In genomic region chr3R:13941390-13941789, dm6 we compare ENCODE assay signal across 4 fruit fly cellular contexts.
TF ChIP-seq lines count a peak whose summit lies in the region.

No protein-coding gene starts in this region.

- TF ChIP-seq CTCF in whole organism, embryonic (GFP tag; optimal IDR thresholded peaks at IDR 0.05; lab: Kevin White, UChicago) = no peak

TF ChIP-seq in whole organism, embryonic, 481 proteins besides CTCF, POLR2A, EP300 and RAD21:
- TF ChIP-seq gem (tag; optimal IDR thresholded peaks at IDR 0.05; lab: Kevin White, UChicago) (peak; percentile 29), lola (GFP tag; optimal IDR thresholded peaks at IDR 0.05; lab: Kevin White, UChicago) (peak in 1 of 3 experiments; percentile 12), CG10979 (tag; optimal IDR thresholded peaks at IDR 0.05; lab: Kevin White, UChicago) (peak; percentile 3), stwl (tag; optimal IDR thresholded peaks at IDR 0.05; lab: Kevin White, UChicago) (no peak), sens (GFP tag; lab: Kevin White, UChicago) (peak; percentile 47), Blimp-1 (GFP tag; optimal IDR thresholded peaks at IDR 0.05; lab: Kevin White, UChicago) (peak; percentile 4), prd (optimal IDR thresholded peaks at IDR 0.05; lab: Kevin White, UChicago) (no peak), prd (GFP tag; IDR thresholded peaks at IDR 0.05; lab: Robert Waterston, UW) (peak; percentile 24; the same call in 1 of the 3 replicates), CG2712 (tag; optimal IDR thresholded peaks at IDR 0.05; lab: Kevin White, UChicago) (peak; percentile 17), nom (GFP tag; optimal IDR thresholded peaks at IDR 0.05; lab: Kevin White, UChicago) (peak; percentile 0), dmrt11E (tag; optimal IDR thresholded peaks at IDR 0.05; lab: Kevin White, UChicago) (peak; percentile 41), dati (GFP tag; IDR thresholded peaks at IDR 0.05; lab: Robert Waterston, UW) (no peak), CG4424 (GFP tag; optimal IDR thresholded peaks at IDR 0.05; lab: Kevin White, UChicago) (peak; percentile 0), lbe (GFP tag; optimal IDR thresholded peaks at IDR 0.05; lab: Kevin White, UChicago) (peak; percentile 18), phol (tag; optimal IDR thresholded peaks at IDR 0.05; lab: Kevin White, UChicago) (peak; percentile 1), CG14710 (tag; optimal IDR thresholded peaks at IDR 0.05; lab: Kevin White, UChicago) (peak; percentile 9), nmo (GFP tag; optimal IDR thresholded peaks at IDR 0.05; lab: Kevin White, UChicago) (no peak), CG10543 (GFP tag; optimal IDR thresholded peaks at IDR 0.05; lab: Kevin White, UChicago) (no peak)

TF ChIP-seq in whole organism, prepupa, 60 proteins besides CTCF, POLR2A, EP300 and RAD21 (continues in another document):
- TF ChIP-seq Sox102F (GFP tag; optimal IDR thresholded peaks at IDR 0.05; lab: Kevin White, UChicago) = peak; percentile 77
- no peak for TF ChIP-seq CG32006 (GFP tag; optimal IDR thresholded peaks at IDR 0.05; lab: Kevin White, UChicago)
- TF ChIP-seq CG6808 (GFP tag; optimal IDR thresholded peaks at IDR 0.05; lab: Kevin White, UChicago) = peak; percentile 66
- peak; percentile 61 for TF ChIP-seq spab (GFP tag; optimal IDR thresholded peaks at IDR 0.05; lab: Kevin White, UChicago)
- TF ChIP-seq dac (GFP tag; optimal IDR thresholded peaks at IDR 0.05; lab: Kevin White, UChicago) = no peak
- peak; percentile 38 for TF ChIP-seq CG6792 (GFP tag; optimal IDR thresholded peaks at IDR 0.05; lab: Kevin White, UChicago)
- TF ChIP-seq CG8632 (GFP tag; optimal IDR thresholded peaks at IDR 0.05; lab: Kevin White, UChicago) = peak; percentile 59
- TF ChIP-seq CG10669 (GFP tag; optimal IDR thresholded peaks at IDR 0.05; lab: Kevin White, UChicago) = peak; percentile 55
- peak; percentile 67 for TF ChIP-seq Met (GFP tag; optimal IDR thresholded peaks at IDR 0.05; lab: Kevin White, UChicago)
- TF ChIP-seq Blimp-1 (GFP tag; optimal IDR thresholded peaks at IDR 0.05; lab: Kevin White, UChicago) = peak; percentile 19
- peak; percentile 56 for TF ChIP-seq acj6 (GFP tag; optimal IDR thresholded peaks at IDR 0.05; lab: Kevin White, UChicago)
- no peak for TF ChIP-seq salr (GFP tag; optimal IDR thresholded peaks at IDR 0.05; lab: Kevin White, UChicago)
- peak; percentile 37 for TF ChIP-seq pdm3 (GFP tag; optimal IDR thresholded peaks at IDR 0.05; lab: Kevin White, UChicago)
- TF ChIP-seq CG16779 (tag; optimal IDR thresholded peaks at IDR 0.05; lab: Kevin White, UChicago) = no peak
- TF ChIP-seq Lpt (GFP tag; optimal IDR thresholded peaks at IDR 0.05; lab: Kevin White, UChicago) = no peak
- peak; percentile 30 for TF ChIP-seq Sox15 (GFP tag; optimal IDR thresholded peaks at IDR 0.05; lab: Kevin White, UChicago)
- TF ChIP-seq CG7368 (GFP tag; optimal IDR thresholded peaks at IDR 0.05; lab: Kevin White, UChicago) = no peak
- peak; percentile 70 for TF ChIP-seq Smox (GFP tag; optimal IDR thresholded peaks at IDR 0.05; lab: Kevin White, UChicago)
- TF ChIP-seq Hr38 (GFP tag; optimal IDR thresholded peaks at IDR 0.05; lab: Kevin White, UChicago) = no peak
- TF ChIP-seq CG11902 (GFP tag; optimal IDR thresholded peaks at IDR 0.05; lab: Kevin White, UChicago) = peak; percentile 29
- TF ChIP-seq lz (GFP tag; optimal IDR thresholded peaks at IDR 0.05; lab: Kevin White, UChicago) = peak; percentile 67
- peak; percentile 36 for TF ChIP-seq Ets21C (GFP tag; optimal IDR thresholded peaks at IDR 0.05; lab: Kevin White, UChicago)
- TF ChIP-seq Eip78C (GFP tag; lab: Kevin White, UChicago) = peak; percentile 89
- TF ChIP-seq CG3919 (GFP tag; optimal IDR thresholded peaks at IDR 0.05; lab: Kevin White, UChicago) = peak; percentile 63
- peak; percentile 34; the same call in 2 of the 3 replicates for TF ChIP-seq CG6163 (GFP tag; IDR thresholded peaks at IDR 0.05; lab: Robert Waterston, UW)
- no peak for TF ChIP-seq eg (GFP tag; IDR thresholded peaks at IDR 0.05; lab: Robert Waterston, UW)

TF ChIP-seq in whole organism, pupa, 21 proteins besides CTCF, POLR2A, EP300 and RAD21:
- peak; percentile 81 for TF ChIP-seq CG8159 (tag; optimal IDR thresholded peaks at IDR 0.05; lab: Kevin White, UChicago)
- TF ChIP-seq CG9948 (tag; optimal IDR thresholded peaks at IDR 0.05; lab: Kevin White, UChicago) = peak; percentile 57
- TF ChIP-seq CG15710 (tag; optimal IDR thresholded peaks at IDR 0.05; lab: Kevin White, UChicago) = peak; percentile 63
- TF ChIP-seq CG14655 (GFP tag; optimal IDR thresholded peaks at IDR 0.05; lab: Kevin White, UChicago) = peak; percentile 37
- TF ChIP-seq Ets98B (GFP tag; IDR thresholded peaks at IDR 0.05; lab: Robert Waterston, UW) = no peak
- no peak for TF ChIP-seq CG13204 (GFP tag; optimal IDR thresholded peaks at IDR 0.05; lab: Kevin White, UChicago)
- no peak for TF ChIP-seq gl (tag; optimal IDR thresholded peaks at IDR 0.05; lab: Kevin White, UChicago)
- TF ChIP-seq CG34367 (tag; optimal IDR thresholded peaks at IDR 0.05; lab: Kevin White, UChicago) = peak; percentile 28
- peak; percentile 54 for TF ChIP-seq Snoo (tag; optimal IDR thresholded peaks at IDR 0.05; lab: Kevin White, UChicago)
- peak; percentile 26 for TF ChIP-seq Pif1B (GFP tag; optimal IDR thresholded peaks at IDR 0.05; lab: Kevin White, UChicago)
- peak; percentile 61 for TF ChIP-seq CG17806 (tag; optimal IDR thresholded peaks at IDR 0.05; lab: Kevin White, UChicago)
- TF ChIP-seq Pif1A (GFP tag; optimal IDR thresholded peaks at IDR 0.05; lab: Kevin White, UChicago) = peak; percentile 55
- TF ChIP-seq EcR (GFP tag; optimal IDR thresholded peaks at IDR 0.05; lab: Kevin White, UChicago) = no peak

TF ChIP-seq in whole organism, wandering third instar larva, 38 proteins besides CTCF, POLR2A, EP300 and RAD21:
- no peak for TF ChIP-seq Hr78 (GFP tag; optimal IDR thresholded peaks at IDR 0.05; lab: Kevin White, UChicago)
- TF ChIP-seq jim (GFP tag; optimal IDR thresholded peaks at IDR 0.05; lab: Kevin White, UChicago) = no peak
- no peak for TF ChIP-seq Dfd (GFP tag; optimal IDR thresholded peaks at IDR 0.05; lab: Kevin White, UChicago)
- peak; percentile 17 for TF ChIP-seq brk (GFP tag; optimal IDR thresholded peaks at IDR 0.05; lab: Kevin White, UChicago)
- no peak for TF ChIP-seq usp (GFP tag; optimal IDR thresholded peaks at IDR 0.05; lab: Kevin White, UChicago)
- no peak for TF ChIP-seq Vsx2 (GFP tag; optimal IDR thresholded peaks at IDR 0.05; lab: Kevin White, UChicago; ENCODE audit: partially characterized antibody)
- peak; percentile 59 for TF ChIP-seq OdsH (GFP tag; optimal IDR thresholded peaks at IDR 0.05; lab: Kevin White, UChicago)
- TF ChIP-seq CG9705 (GFP tag; optimal IDR thresholded peaks at IDR 0.05; lab: Kevin White, UChicago) = peak; percentile 22
- peak; percentile 65 for TF ChIP-seq h (GFP tag; optimal IDR thresholded peaks at IDR 0.05; lab: Kevin White, UChicago)
- TF ChIP-seq Hr83 (GFP tag; optimal IDR thresholded peaks at IDR 0.05; lab: Kevin White, UChicago; ENCODE audit: poor library complexity, severe bottlenecking) = no peak
- TF ChIP-seq ey (GFP tag; optimal IDR thresholded peaks at IDR 0.05; lab: Kevin White, UChicago) = peak; percentile 45
- TF ChIP-seq HLH106 (tag; optimal IDR thresholded peaks at IDR 0.05; lab: Kevin White, UChicago) = peak; percentile 65
- TF ChIP-seq foxo (GFP tag; optimal IDR thresholded peaks at IDR 0.05; lab: Kevin White, UChicago) = peak in 1 of 2 experiments; percentile 70
- TF ChIP-seq Sp1 (GFP tag; optimal IDR thresholded peaks at IDR 0.05; lab: Kevin White, UChicago) = peak; percentile 64
- TF ChIP-seq dmrt93B (GFP tag; optimal IDR thresholded peaks at IDR 0.05; lab: Kevin White, UChicago) = peak; percentile 50
- no peak for TF ChIP-seq sv (GFP tag; optimal IDR thresholded peaks at IDR 0.05; lab: Kevin White, UChicago)
- TF ChIP-seq psq (GFP tag; optimal IDR thresholded peaks at IDR 0.05; lab: Kevin White, UChicago) = peak; percentile 28
- no peak for TF ChIP-seq dsf (GFP tag; optimal IDR thresholded peaks at IDR 0.05; lab: Kevin White, UChicago; ENCODE audit: borderline replicate concordance)
- TF ChIP-seq N (GFP tag; optimal IDR thresholded peaks at IDR 0.05; lab: Kevin White, UChicago) = no peak
- TF ChIP-seq tai (GFP tag; optimal IDR thresholded peaks at IDR 0.05; lab: Kevin White, UChicago) = peak; percentile 6
- peak; percentile 29 for TF ChIP-seq woc (GFP tag; optimal IDR thresholded peaks at IDR 0.05; lab: Kevin White, UChicago)
- TF ChIP-seq br (GFP tag; optimal IDR thresholded peaks at IDR 0.05; lab: Kevin White, UChicago) = peak; percentile 20
- TF ChIP-seq CrebA (GFP tag; optimal IDR thresholded peaks at IDR 0.05; lab: Kevin White, UChicago; ENCODE audit: borderline replicate concordance) = no peak
- TF ChIP-seq rgr (GFP tag; optimal IDR thresholded peaks at IDR 0.05; lab: Kevin White, UChicago) = peak; percentile 52
- peak; percentile 63 for TF ChIP-seq fru (GFP tag; optimal IDR thresholded peaks at IDR 0.05; lab: Kevin White, UChicago)
- peak; percentile 4 for TF ChIP-seq sage (GFP tag; optimal IDR thresholded peaks at IDR 0.05; lab: Kevin White, UChicago)
- no peak for TF ChIP-seq pan (optimal IDR thresholded peaks at IDR 0.05; lab: Kevin White, UChicago)
- no peak for TF ChIP-seq GATAd (GFP tag; optimal IDR thresholded peaks at IDR 0.05; lab: Kevin White, UChicago)

Comparison
In these comparisons a context has a peak if more than half of its experiments do, and no peak if none do; other contexts are left out.
1. Of the 7 proteins assayed by ChIP-seq in both whole organism, embryonic and whole organism, prepupa: peak only in whole organism, embryonic: none; only in whole organism, prepupa: Hr39 and Sox102F; in both: Blimp-1; in neither: 4.